Fruit fly (Drosophila melanogaster) whole organism, prepupa: ENCODE data around the gene Ran.

Experiments
- Blimp-1 ChIP-seq: fragments of 200-800 bp; sonication (Bioruptor generic); optimal IDR thresholded peaks from 3 replicates; lab custom pipeline; 2017; ENCODE audit warnings: missing biosample characterization, missing genetic modification characterization, mild to moderate bottlenecking, moderate library complexity, missing genetic modification reagents
- CG10631 ChIP-seq: fragments of 200-800 bp; sonication (Bioruptor generic); optimal IDR thresholded peaks from 2 replicates; lab custom pipeline; 2016; ENCODE audit warnings: missing biosample characterization, missing genetic modification characterization
- CG10669 ChIP-seq: fragments of 200-800 bp; sonication (Bioruptor generic); optimal IDR thresholded peaks from 3 replicates; lab custom pipeline; 2018; ENCODE audit warnings: missing biosample characterization, mild to moderate bottlenecking, missing genetic modification characterization, moderate library complexity
- CG11902 ChIP-seq: fragments of 200-800 bp; sonication (Bioruptor generic); optimal IDR thresholded peaks from 3 replicates; lab custom pipeline; 2016; ENCODE audit warnings: missing biosample characterization, missing genetic modification characterization
- CG1621 ChIP-seq: fragments of 200-800 bp; sonication (Bioruptor generic); optimal IDR thresholded peaks from 3 replicates; lab custom pipeline; 2018; ENCODE audit warnings: missing biosample characterization, mild to moderate bottlenecking, missing genetic modification characterization
- CG16779 ChIP-seq: fragments of 200-800 bp; sonication (Bioruptor generic); optimal IDR thresholded peaks from 3 replicates; lab custom pipeline; 2017; ENCODE audit warnings: missing biosample characterization, mild to moderate bottlenecking, missing genetic modification characterization
- CG3032 ChIP-seq: fragments of 200-800 bp; optimal IDR thresholded peaks from 2 replicates; lab custom pipeline; 2019; ENCODE audit warnings: missing biosample characterization, mild to moderate bottlenecking, missing genetic modification characterization, moderate library complexity
- CG31627 ChIP-seq: fragments of 200-800 bp; sonication (Bioruptor generic); optimal IDR thresholded peaks from 3 replicates; lab custom pipeline; 2016; ENCODE audit warnings: missing biosample characterization, missing genetic modification characterization
- CG34406 ChIP-seq: fragments of 200-800 bp; sonication (Bioruptor generic); optimal IDR thresholded peaks from 3 replicates; lab custom pipeline; 2016; ENCODE audit warnings: missing biosample characterization, missing genetic modification characterization
- CG4318 ChIP-seq: fragments of 200-800 bp; sonication (Bioruptor generic); optimal IDR thresholded peaks from 3 replicates; lab custom pipeline; 2017; ENCODE audit warnings: missing biosample characterization, mild to moderate bottlenecking, missing genetic modification characterization
- CG6163 ChIP-seq: fragments of 200-800 bp; sonication (Bioruptor generic); IDR thresholded peaks from 3 replicates; pipeline ENCODE4 v1.3.6; 2022; ENCODE audit warnings: missing biosample characterization, missing genetic modification characterization
- CG6792 ChIP-seq: fragments of 200-800 bp; sonication (Bioruptor generic); optimal IDR thresholded peaks from 3 replicates; lab custom pipeline; 2016; ENCODE audit warnings: missing biosample characterization, missing genetic modification characterization
- CG6808 ChIP-seq: fragments of 200-800 bp; sonication (Bioruptor generic); optimal IDR thresholded peaks from 3 replicates; lab custom pipeline; 2017; ENCODE audit warnings: missing biosample characterization, missing genetic modification characterization, mild to moderate bottlenecking, moderate library complexity, missing genetic modification reagents
- CG6854 ChIP-seq: fragments of 200-800 bp; sonication (Bioruptor generic); optimal IDR thresholded peaks from 2 replicates; lab custom pipeline; 2017; ENCODE audit warnings: missing biosample characterization, mild to moderate bottlenecking, missing genetic modification characterization
- CG7368 ChIP-seq: fragments of 200-800 bp; sonication (Bioruptor generic); optimal IDR thresholded peaks from 3 replicates; lab custom pipeline; 2016; ENCODE audit warnings: missing biosample characterization, missing genetic modification characterization
- CG8119 ChIP-seq: fragments of 200-800 bp; sonication (Bioruptor generic); IDR thresholded peaks from 3 replicates; pipeline ENCODE4 v1.3.6; 2022; ENCODE audit warnings: missing biosample characterization, missing genetic modification characterization
- CG8319 ChIP-seq: fragments of 200-800 bp; sonication (Bioruptor generic); optimal IDR thresholded peaks from 3 replicates; lab custom pipeline; 2016; ENCODE audit warnings: missing biosample characterization, missing genetic modification characterization
- CG8632 ChIP-seq: fragments of 200-800 bp; sonication (Bioruptor generic); optimal IDR thresholded peaks from 3 replicates; lab custom pipeline; 2016; ENCODE audit warnings: missing biosample characterization, missing genetic modification characterization
- CG9139 ChIP-seq: fragments of 200-800 bp; sonication (Bioruptor generic); optimal IDR thresholded peaks from 3 replicates; lab custom pipeline; 2017; ENCODE audit warnings: missing biosample characterization, mild to moderate bottlenecking, missing genetic modification characterization
- Eip75B ChIP-seq: fragments of 200-800 bp; sonication (Bioruptor generic); optimal IDR thresholded peaks from 3 replicates; lab custom pipeline; 2016; ENCODE audit warnings: missing biosample characterization, missing genetic modification characterization
- Eip78C ChIP-seq: fragments of 200-800 bp; sonication (Bioruptor generic); peaks from one replicate; lab custom pipeline; 2016; ENCODE audit warnings: missing biosample characterization, missing genetic modification characterization
- Eip93F ChIP-seq: fragments of 200-800 bp; sonication (Bioruptor generic); optimal IDR thresholded peaks from 2 replicates; lab custom pipeline; 2016; ENCODE audit warnings: missing biosample characterization, mild to moderate bottlenecking, missing genetic modification characterization
- Ets21C ChIP-seq: fragments of 200-800 bp; sonication (Bioruptor generic); optimal IDR thresholded peaks from 3 replicates; lab custom pipeline; 2016; ENCODE audit warnings: missing biosample characterization, missing genetic modification characterization
- Ets96B ChIP-seq: fragments of 200-800 bp; optimal IDR thresholded peaks from 2 replicates; lab custom pipeline; 2019; ENCODE audit warnings: missing biosample characterization, mild to moderate bottlenecking, missing genetic modification characterization, moderate library complexity
- Gug ChIP-seq: fragments of 200-800 bp; sonication (Bioruptor generic); IDR thresholded peaks from 2 replicates; pipeline ENCODE4 v1.3.6; 2022; ENCODE audit warnings: missing biosample characterization, missing genetic modification characterization
- Hr38 ChIP-seq: sonication (Bioruptor generic); optimal IDR thresholded peaks from 2 replicates; lab custom pipeline; 2016; ENCODE audit warnings: missing biosample characterization, missing genetic modification characterization
- Hr39 ChIP-seq: fragments of 200-800 bp; sonication (Bioruptor generic); optimal IDR thresholded peaks from 2 replicates; lab custom pipeline; 2016; ENCODE audit warnings: missing biosample characterization, missing genetic modification characterization
- Hr4 ChIP-seq: fragments of 200-800 bp; sonication (Bioruptor generic); optimal IDR thresholded peaks from 3 replicates; lab custom pipeline; 2016; ENCODE audit warnings: missing biosample characterization, missing genetic modification characterization
- Lpt ChIP-seq: fragments of 200-800 bp; sonication (Bioruptor generic); optimal IDR thresholded peaks from 3 replicates; lab custom pipeline; 2016; ENCODE audit warnings: missing biosample characterization, missing genetic modification characterization
- Met ChIP-seq: fragments of 200-800 bp; sonication (Bioruptor generic); optimal IDR thresholded peaks from 3 replicates; lab custom pipeline; 2016; ENCODE audit warnings: missing biosample characterization, missing genetic modification characterization
- OdsH ChIP-seq: fragments of 200-800 bp; sonication (Bioruptor generic); optimal IDR thresholded peaks from 3 replicates; lab custom pipeline; 2016; ENCODE audit warnings: missing biosample characterization, missing genetic modification characterization
- Smox ChIP-seq: fragments of 200-800 bp; sonication (Bioruptor generic); optimal IDR thresholded peaks from 3 replicates; lab custom pipeline; 2016; ENCODE audit warnings: missing biosample characterization, missing genetic modification characterization
- Sox102F ChIP-seq: fragments of 200-800 bp; sonication (Bioruptor generic); optimal IDR thresholded peaks from 2 replicates; lab custom pipeline; 2016; ENCODE audit warnings: missing biosample characterization, mild to moderate bottlenecking, missing genetic modification characterization
- Sox14 ChIP-seq: fragments of 200-800 bp; sonication (Bioruptor generic); optimal IDR thresholded peaks from 3 replicates; lab custom pipeline; 2016; ENCODE audit warnings: missing biosample characterization, missing genetic modification characterization
- Sox15 ChIP-seq: fragments of 200-800 bp; sonication (Bioruptor generic); optimal IDR thresholded peaks from 3 replicates; lab custom pipeline; 2016; ENCODE audit warnings: missing biosample characterization, missing genetic modification characterization
- achi ChIP-seq: fragments of 200-800 bp; sonication (Bioruptor generic); optimal IDR thresholded peaks from 3 replicates; lab custom pipeline; 2016; ENCODE audit warnings: missing biosample characterization, missing genetic modification characterization
- acj6 ChIP-seq: fragments of 200-800 bp; sonication (Bioruptor generic); optimal IDR thresholded peaks from 3 replicates; lab custom pipeline; 2016; ENCODE audit warnings: missing biosample characterization, missing genetic modification characterization
- cyc ChIP-seq: fragments of 200-800 bp; sonication (Bioruptor generic); optimal IDR thresholded peaks from 3 replicates; lab custom pipeline; 2016; ENCODE audit warnings: missing biosample characterization, missing genetic modification characterization
- dac ChIP-seq: fragments of 200-800 bp; sonication (Bioruptor generic); optimal IDR thresholded peaks from 2 replicates; lab custom pipeline; 2017; ENCODE audit warnings: missing biosample characterization, mild to moderate bottlenecking, missing genetic modification characterization
- dsx ChIP-seq: fragments of 200-800 bp; optimal IDR thresholded peaks from 3 replicates; lab custom pipeline; 2019; ENCODE audit warnings: missing biosample characterization, mild to moderate bottlenecking, missing genetic modification characterization, moderate library complexity; ENCODE audit not compliant: poor library complexity, severe bottlenecking
- eg ChIP-seq: fragments of 200-800 bp; sonication (Bioruptor generic); IDR thresholded peaks from 3 replicates; pipeline ENCODE4 v1.3.6; 2022; ENCODE audit warnings: missing biosample characterization, missing genetic modification characterization
- fd59A ChIP-seq: fragments of 200-800 bp; sonication (Bioruptor generic); optimal IDR thresholded peaks from 2 replicates; lab custom pipeline; 2017; ENCODE audit warnings: missing biosample characterization, mild to moderate bottlenecking, missing genetic modification characterization, missing genetic modification reagents
- fd85E ChIP-seq: fragments of 200-800 bp; sonication (Bioruptor generic); optimal IDR thresholded peaks from 3 replicates; lab custom pipeline; 2016; ENCODE audit warnings: missing biosample characterization, missing genetic modification characterization
- fkh ChIP-seq: fragments of 200-800 bp; sonication (Bioruptor generic); optimal IDR thresholded peaks from 3 replicates; lab custom pipeline; 2017; ENCODE audit warnings: missing biosample characterization, mild to moderate bottlenecking, missing genetic modification characterization, moderate library complexity
- lz ChIP-seq: fragments of 200-800 bp; sonication (Bioruptor generic); optimal IDR thresholded peaks from 3 replicates; lab custom pipeline; 2016; ENCODE audit warnings: missing biosample characterization, missing genetic modification characterization
- net ChIP-seq: fragments of 200-800 bp; sonication (Bioruptor generic); optimal IDR thresholded peaks from 3 replicates; lab custom pipeline; 2016; ENCODE audit warnings: missing biosample characterization, missing genetic modification characterization
- salr ChIP-seq, 2 experiments: fragments of 200-800 bp; sonication (Bioruptor generic); optimal IDR thresholded peaks; 3 replicates each; lab custom pipeline; 2016 to 2018; ENCODE audit warnings: missing biosample characterization in 2 of 2, missing genetic modification characterization in 2 of 2, mild to moderate bottlenecking in 1 of 2
- spab ChIP-seq: fragments of 200-800 bp; sonication (Bioruptor generic); optimal IDR thresholded peaks from 2 replicates; lab custom pipeline; 2017; ENCODE audit warnings: missing biosample characterization, mild to moderate bottlenecking, missing genetic modification characterization, missing genetic modification reagents
- ss ChIP-seq, 2 experiments: fragments of 200-800 bp; sonication (Bioruptor generic); optimal IDR thresholded peaks; 2 replicates in 1 of 2; 3 replicates in 1 of 2; lab custom pipeline; 2017 to 2018; ENCODE audit warnings: mild to moderate bottlenecking in 2 of 2, missing biosample characterization in 2 of 2, missing genetic modification characterization in 2 of 2, moderate library complexity in 1 of 2
- svp ChIP-seq: fragments of 200-800 bp; sonication (Bioruptor generic); peaks from one replicate; lab custom pipeline; 2016; ENCODE audit warnings: missing biosample characterization, missing genetic modification characterization
- topi ChIP-seq: fragments of 200-800 bp; sonication (Bioruptor generic); optimal IDR thresholded peaks from 3 replicates; lab custom pipeline; 2016; ENCODE audit warnings: missing biosample characterization, missing genetic modification characterization
- vri ChIP-seq: fragments of 200-800 bp; sonication (Bioruptor generic); optimal IDR thresholded peaks from 3 replicates; lab custom pipeline; 2016; ENCODE audit warnings: missing biosample characterization, mild to moderate bottlenecking, missing genetic modification characterization

Ran gene

dm6 chrX:11137566-11138186, 10.8 kb downstream of the Ran start, which contains the start of gene CDK2AP1:
TSS of gene CDK2AP1 (plus strand) at chrX:11137859.
- TF ChIP-seq Eip75B (GFP tag; lab: Kevin White, UChicago) (no peak), CG10669 (no peak), CG6163 (GFP tag; lab: Robert Waterston, UW) (no peak), CG8319 (GFP tag; lab: Kevin White, UChicago) (no peak), Ets96B (tag; lab: Kevin White, UChicago) (no peak), CG9139 (GFP tag; lab: Kevin White, UChicago) (no peak), Ets21C (GFP tag; lab: Kevin White, UChicago) (no peak), spab (no peak), CG6792 (GFP tag; lab: Kevin White, UChicago) (no peak), achi (GFP tag; lab: Kevin White, UChicago) (no peak), net (GFP tag; lab: Kevin White, UChicago) (no peak), CG6854 (GFP tag; lab: Kevin White, UChicago) (no peak), dsx (GFP tag; lab: Kevin White, UChicago) (peak; percentile 10), Smox (no peak), OdsH (GFP tag; lab: Kevin White, UChicago) (peak; percentile 3), CG11902 (no peak), CG4318 (GFP tag; lab: Kevin White, UChicago) (no peak), CG8632 (no peak), Lpt (GFP tag; lab: Kevin White, UChicago) (no peak), CG3032 (peak; percentile 30), CG10631 (peak; percentile 12), Met (no peak), CG6808 (GFP tag; lab: Kevin White, UChicago) (no peak), acj6 (GFP tag; lab: Kevin White, UChicago) (no peak), CG8119 (GFP tag; lab: Robert Waterston, UW) (no peak), fd59A (GFP tag; lab: Kevin White, UChicago) (no peak), Hr4 (no peak), Eip93F (GFP tag; lab: Kevin White, UChicago) (no peak), cyc (GFP tag; lab: Kevin White, UChicago) (peak; percentile 7), svp (no peak), dac (GFP tag; lab: Kevin White, UChicago) (no peak), lz (no peak), fd85E (no peak), Sox15 (GFP tag; lab: Kevin White, UChicago) (no peak), salr (GFP tag; optimal IDR thresholded peaks at IDR 0.05; lab: Kevin White, UChicago) (no peak), Eip78C (GFP tag; lab: Kevin White, UChicago) (no peak), CG34406 (GFP tag; lab: Kevin White, UChicago) (no peak), fkh (GFP tag; lab: Kevin White, UChicago) (peak; percentile 6), CG7368 (no peak), ss (GFP tag; optimal IDR thresholded peaks at IDR 0.05; lab: Kevin White, UChicago) (no peak), CG1621 (peak; percentile 74), CG31627 (GFP tag; lab: Kevin White, UChicago) (peak; percentile 36), Hr39 (peak; percentile 34), Blimp-1 (no peak), Sox102F (GFP tag; lab: Kevin White, UChicago) (no peak), CG16779 (tag; lab: Kevin White, UChicago) (no peak), vri (GFP tag; lab: Kevin White, UChicago) (peak; percentile 18), topi (GFP tag; lab: Kevin White, UChicago) (no peak), Gug (GFP tag; lab: Robert Waterston, UW) (no peak), Sox14 (GFP tag; lab: Kevin White, UChicago) (peak; percentile 54), Hr38 (no peak), eg (GFP tag; lab: Robert Waterston, UW) (no peak)
